Worm (Caenorhabditis elegans): ENCODE measurements around the gene srz-13.

The srz-13 gene

DNA sequence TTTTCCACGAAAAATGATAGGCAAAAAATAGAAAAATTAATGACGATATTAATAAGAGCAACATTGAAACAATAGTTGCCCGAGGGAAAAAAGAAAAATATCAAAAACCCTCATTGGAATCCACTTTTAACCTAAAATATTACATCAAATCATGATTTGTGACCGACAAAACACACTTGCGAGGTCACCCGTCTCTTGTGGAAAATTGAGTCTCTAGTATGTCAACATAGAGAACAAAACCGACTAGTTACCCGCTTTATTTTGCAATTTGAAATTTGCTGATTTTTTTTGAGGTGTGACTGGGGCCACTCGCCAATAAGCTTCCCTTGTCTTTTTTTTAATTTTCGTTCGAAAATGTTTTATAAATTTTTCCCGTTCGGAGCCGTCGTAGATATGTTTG is 6.5 kb upstream of the srz-13 start, which contains the start of gene cyp-33D1:
TSS of gene cyp-33D1 (minus strand) at position 101 of the 400 bp plus-strand sequence.
- TF ChIP-seq nhr-71 (tag; optimal IDR thresholded peaks at IDR 0.05) (no peak), dsc-1 (tag; optimal IDR thresholded peaks at IDR 0.05) (no peak), ceh-8 (GFP tag; optimal IDR thresholded peaks at IDR 0.05) (no peak), ceh-82 (tag; optimal IDR thresholded peaks at IDR 0.05) (no peak), hlh-17 (GFP tag; optimal IDR thresholded peaks at IDR 0.05; ENCODE audit: borderline replicate concordance) (no peak)

DNA sequence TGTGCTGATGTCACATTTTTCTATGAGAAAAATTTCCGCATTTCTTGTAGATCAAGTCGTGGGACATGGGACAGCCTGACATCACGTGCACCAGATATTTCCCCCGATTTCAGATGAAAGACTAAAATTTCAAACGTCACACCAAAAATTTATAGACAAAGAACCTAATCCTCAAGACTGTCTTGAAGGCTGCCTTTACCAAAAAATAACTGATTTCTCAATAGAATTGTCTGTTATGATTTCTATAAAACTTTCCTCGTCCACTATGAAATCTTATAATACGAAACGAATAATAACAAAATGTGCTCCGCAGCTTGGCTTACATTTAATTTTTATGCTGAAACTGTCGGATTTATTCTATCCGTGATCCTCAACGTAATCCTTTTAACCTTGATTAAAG is 1.9 kb upstream of the srz-13 start, which contains the start of gene str-106:
TSS of gene str-106 (plus strand) at position 301 of the 400 bp plus-strand sequence.
- no peak for TF ChIP-seq elt-2 (tag; optimal IDR thresholded peaks at IDR 0.05)
- no peak for TF ChIP-seq mab-9 (GFP tag; IDR thresholded peaks at IDR 0.05)
- TF ChIP-seq nhr-85 (tag): no peak

DNA sequence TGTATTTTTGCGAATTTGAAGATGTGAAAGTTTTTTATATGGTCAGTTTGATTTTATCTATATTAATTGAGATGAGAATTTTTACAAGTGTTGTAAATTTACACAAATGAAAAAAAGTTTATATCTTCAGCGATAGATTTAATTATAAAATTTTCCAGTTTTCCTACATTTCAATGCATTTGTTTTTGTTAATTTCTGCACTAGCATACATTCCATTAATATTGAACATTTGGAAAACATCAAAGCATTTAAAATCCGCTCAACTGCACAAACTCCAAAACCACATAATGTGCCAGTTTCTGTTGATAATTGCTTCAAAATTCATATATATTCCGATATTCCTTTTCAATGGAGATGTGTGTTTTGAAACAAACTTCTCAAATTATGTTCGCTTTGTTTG is 708 bp downstream of the srz-13 start, which contains the start of gene srh-277:
TSS of gene srh-277 (plus strand) at position 301 of the 400 bp plus-strand sequence.
- TF ChIP-seq ceh-90 (tag; optimal IDR thresholded peaks at IDR 0.05): no peak

DNA sequence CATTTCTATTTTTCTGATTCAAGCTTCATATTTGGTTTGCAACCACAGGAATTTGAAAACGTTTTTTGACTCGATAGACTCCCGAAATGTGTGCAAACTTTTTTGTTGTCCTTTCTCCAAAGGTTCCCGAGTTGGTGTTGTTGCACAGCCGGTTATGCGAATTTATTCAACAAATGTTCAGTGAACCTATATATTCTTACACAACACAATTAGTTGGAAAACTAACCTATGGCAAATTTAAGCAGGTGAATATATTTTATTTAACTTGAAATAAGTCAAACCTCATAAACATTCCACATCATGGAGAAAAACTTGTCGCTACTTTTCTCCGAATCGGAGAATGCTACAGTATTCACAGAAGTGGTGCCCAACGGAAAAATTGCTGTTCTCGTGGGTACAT is 1.1 kb downstream of the srz-13 start, which contains the start of gene srz-14:
TSS of gene srz-14 (plus strand) at position 301 of the 400 bp plus-strand sequence.
- no peak for TF ChIP-seq ceh-63 (GFP tag; optimal IDR thresholded peaks at IDR 0.05)
- TF ChIP-seq aly-2 (tag; optimal IDR thresholded peaks at IDR 0.05): no peak
- no peak for TF ChIP-seq nhr-12 (tag; optimal IDR thresholded peaks at IDR 0.05)
- no peak for TF ChIP-seq hlh-4 (tag; optimal IDR thresholded peaks at IDR 0.05)

DNA sequence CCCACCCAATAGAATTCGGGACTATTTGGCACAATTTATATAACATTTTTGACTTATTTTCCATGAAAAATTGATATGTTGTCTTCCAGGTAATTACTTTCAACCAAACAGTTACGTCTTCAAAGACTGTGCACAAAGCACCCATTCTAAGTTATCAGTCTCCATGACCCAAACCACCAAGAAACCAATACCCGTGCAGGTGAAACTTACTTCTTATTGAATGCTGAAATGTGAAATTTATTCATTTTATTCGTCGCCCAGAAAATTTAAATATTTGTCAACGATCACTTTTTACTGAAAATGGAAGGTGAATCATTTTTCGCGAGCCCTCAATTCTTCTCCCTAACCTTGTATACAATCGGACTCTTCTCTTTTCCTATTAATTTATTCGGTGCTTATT is 8.3 kb downstream of the srz-13 start, which contains the start of gene srh-281:
TSS of gene srh-281 (plus strand) at position 301 of the 400 bp plus-strand sequence.
- no peak for TF ChIP-seq xbp-1 (tag; optimal IDR thresholded peaks at IDR 0.05)
- TF ChIP-seq F16B12.6 (tag; optimal IDR thresholded peaks at IDR 0.05): no peak
- no peak for TF ChIP-seq egl-13 (tag; optimal IDR thresholded peaks at IDR 0.05)
- no peak for TF ChIP-seq ama-1 (optimal IDR thresholded peaks at IDR 0.05)
- TF ChIP-seq lin-35 (GFP tag; optimal IDR thresholded peaks at IDR 0.05): no peak
- no peak for TF ChIP-seq rnt-1 (tag; optimal IDR thresholded peaks at IDR 0.05)
- TF ChIP-seq nhr-76 (tag; optimal IDR thresholded peaks at IDR 0.05): no peak
- TF ChIP-seq swsn-7 (tag; optimal IDR thresholded peaks at IDR 0.05): no peak
- TF ChIP-seq lin-13 (GFP tag; optimal IDR thresholded peaks at IDR 0.05): no peak
- no peak for TF ChIP-seq hlh-17 (GFP tag; optimal IDR thresholded peaks at IDR 0.05; ENCODE audit: borderline replicate concordance)
- TF ChIP-seq fkh-4 (tag; optimal IDR thresholded peaks at IDR 0.05; ENCODE audit: borderline replicate concordance): no peak
- TF ChIP-seq pqm-1 (tag; optimal IDR thresholded peaks at IDR 0.05): no peak
- TF ChIP-seq dpl-1 (GFP tag; optimal IDR thresholded peaks at IDR 0.05): no peak
- no peak for TF ChIP-seq nhr-85 (tag)
- TF ChIP-seq fkh-10 (GFP tag; optimal IDR thresholded peaks at IDR 0.05): no peak
- TF ChIP-seq hpl-2 (GFP tag; optimal IDR thresholded peaks at IDR 0.05): no peak
- TF ChIP-seq mab-9 (GFP tag; IDR thresholded peaks at IDR 0.05): no peak
- TF ChIP-seq vab-15 (tag; optimal IDR thresholded peaks at IDR 0.05): no peak

DNA sequence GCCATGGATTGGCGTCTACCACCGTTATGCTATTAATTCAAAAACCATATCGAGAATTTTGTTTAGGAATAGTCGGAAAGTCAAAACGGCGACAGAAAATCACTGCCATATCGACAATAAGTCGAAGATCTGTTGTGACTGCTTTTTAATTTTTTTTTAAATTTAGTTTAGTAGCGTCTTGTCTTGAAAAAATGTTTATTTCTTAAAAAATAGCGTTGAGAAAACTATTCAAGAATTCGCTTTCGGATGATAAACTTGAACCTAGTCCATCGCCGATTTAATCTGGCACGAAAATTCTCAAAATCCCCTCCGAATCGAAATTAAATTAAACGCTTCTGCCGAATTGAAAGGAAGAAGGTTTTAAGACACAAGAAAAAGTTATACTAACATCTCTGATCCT is 9.9 kb downstream of the srz-13 start, which contains the start of gene srh-279:
TSS of gene srh-279 (plus strand) at position 301 of the 400 bp plus-strand sequence.
- no peak for TF ChIP-seq tlp-1 (tag; optimal IDR thresholded peaks at IDR 0.05)

DNA sequence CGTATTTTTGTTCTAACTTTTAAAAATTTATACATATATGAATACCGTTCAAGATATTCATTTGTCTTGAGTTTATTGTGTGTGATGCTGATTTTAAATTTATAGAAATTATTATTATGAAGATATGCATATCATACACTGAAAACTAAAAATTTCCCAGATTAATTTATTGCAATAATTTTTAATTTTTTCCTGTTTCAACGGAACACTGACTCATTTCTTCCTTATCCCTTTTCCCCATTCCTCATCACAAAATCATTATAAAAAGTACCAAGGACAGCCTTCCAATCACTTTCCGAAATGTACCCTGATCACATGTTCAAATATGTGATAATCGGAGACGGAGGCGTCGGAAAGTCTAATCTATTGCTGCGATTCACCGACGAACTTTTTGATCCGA is 12.4 kb downstream of the srz-13 start, which contains the start of gene rabr-4:
TSS of gene rabr-4 (plus strand) at position 301 of the 400 bp plus-strand sequence.
- TF ChIP-seq egl-13 (tag; optimal IDR thresholded peaks at IDR 0.05) (no peak), elt-3 (tag; optimal IDR thresholded peaks at IDR 0.05) (peak in 1 of 6 experiments; percentile 20), blmp-1 (tag; optimal IDR thresholded peaks at IDR 0.05) (peak; percentile 46)

Data from whole organism, L1 larva.